Worm (Caenorhabditis elegans) whole organism, mixed stage, embryonic: ENCODE results near the gene F08H9.2.

ENCODE experiments used
- M03D4.4 ChIP-seq: sonication (generic microtip); optimal IDR thresholded peaks from 2 replicates; lab custom pipeline; 2017; ENCODE audit warnings: mild to moderate bottlenecking, missing genetic modification characterization, missing compliant biosample characterization
- blmp-1 ChIP-seq: fragments of 150-350 bp; optimal IDR thresholded peaks from 2 replicates; lab custom pipeline; 2014; ENCODE audit warnings: missing biosample characterization, missing genetic modification characterization
- ceh-39 ChIP-seq: fragments of 150-350 bp; optimal IDR thresholded peaks from 2 replicates; lab custom pipeline; 2014; ENCODE audit warnings: missing biosample characterization, missing genetic modification characterization
- ceh-43 ChIP-seq: fragments of 200-800 bp; sonication (Bioruptor generic); optimal IDR thresholded peaks from 2 replicates; lab custom pipeline; 2018; ENCODE audit warnings: mild to moderate bottlenecking, missing genetic modification characterization, moderate library complexity, missing compliant biosample characterization
- ceh-83 ChIP-seq: fragments of 200-800 bp; sonication (Bioruptor generic); optimal IDR thresholded peaks from 2 replicates; lab custom pipeline; 2018; ENCODE audit warnings: mild to moderate bottlenecking, missing genetic modification characterization, missing compliant biosample characterization
- ces-1 ChIP-seq: fragments of 150-350 bp; optimal IDR thresholded peaks from 2 replicates; lab custom pipeline; 2014; ENCODE audit warnings: missing biosample characterization, missing genetic modification reagents, missing genetic modification characterization
- cnd-1 ChIP-seq: fragments of 200-800 bp; sonication (Bioruptor generic); optimal IDR thresholded peaks from 2 replicates; lab custom pipeline; 2018; ENCODE audit warnings: mild to moderate bottlenecking, missing genetic modification characterization, missing compliant biosample characterization
- drap-1 ChIP-seq: fragments of 200-800 bp; sonication (Bioruptor generic); optimal IDR thresholded peaks from 3 replicates; lab custom pipeline; 2018; ENCODE audit warnings: mild to moderate bottlenecking, missing genetic modification characterization, missing compliant biosample characterization
- elt-1 ChIP-seq: sonication (generic microtip); optimal IDR thresholded peaks from 2 replicates; lab custom pipeline; 2017; ENCODE audit warnings: missing genetic modification characterization, mild to moderate bottlenecking, missing compliant biosample characterization, antibody characterized with exemption, moderate library complexity, borderline replicate concordance; ENCODE audit not compliant: insufficient read depth
- elt-3 ChIP-seq: fragments of 150-350 bp; optimal IDR thresholded peaks from 2 replicates; lab custom pipeline; 2014; ENCODE audit warnings: missing biosample characterization, missing genetic modification characterization
- flh-1 ChIP-seq: fragments of 200-800 bp; sonication (Bioruptor generic); optimal IDR thresholded peaks from 2 replicates; lab custom pipeline; 2018; ENCODE audit warnings: mild to moderate bottlenecking, missing genetic modification characterization, moderate library complexity, missing compliant biosample characterization
- ham-2 ChIP-seq: fragments of 200-800 bp; sonication (Bioruptor generic); optimal IDR thresholded peaks from 2 replicates; lab custom pipeline; 2018; ENCODE audit warnings: mild to moderate bottlenecking, missing genetic modification characterization, missing compliant biosample characterization
- lin-13 ChIP-seq: fragments of 150-350 bp; optimal IDR thresholded peaks from 2 replicates; lab custom pipeline; 2014; ENCODE audit warnings: missing biosample characterization, missing genetic modification characterization
- lsy-2 ChIP-seq: fragments of 150-350 bp; optimal IDR thresholded peaks from 2 replicates; lab custom pipeline; 2014; ENCODE audit warnings: missing biosample characterization, missing genetic modification characterization
- mab-5 ChIP-seq: fragments of 150-350 bp; optimal IDR thresholded peaks from 2 replicates; lab custom pipeline; 2014; ENCODE audit warnings: missing biosample characterization, missing genetic modification characterization
- mls-2 ChIP-seq: sonication (generic microtip); optimal IDR thresholded peaks from 2 replicates; lab custom pipeline; 2016; ENCODE audit warnings: mild to moderate bottlenecking, missing genetic modification characterization, moderate library complexity, missing compliant biosample characterization
- nhr-12 ChIP-seq: fragments of 150-350 bp; optimal IDR thresholded peaks from 2 replicates; lab custom pipeline; 2014; ENCODE audit warnings: missing biosample characterization, missing genetic modification characterization
- nhr-237 ChIP-seq: fragments of 150-350 bp; optimal IDR thresholded peaks from 2 replicates; lab custom pipeline; 2014; ENCODE audit warnings: missing biosample characterization, missing genetic modification characterization
- nhr-28 ChIP-seq: fragments of 150-350 bp; optimal IDR thresholded peaks from 2 replicates; lab custom pipeline; 2014; ENCODE audit warnings: missing biosample characterization, missing genetic modification characterization
- nhr-76 ChIP-seq: sonication (generic microtip); optimal IDR thresholded peaks from 2 replicates; lab custom pipeline; 2017; ENCODE audit warnings: missing biosample characterization, missing genetic modification characterization
- pha-4 ChIP-seq: fragments of 150-350 bp; optimal IDR thresholded peaks from 2 replicates; lab custom pipeline; 2018; ENCODE audit warnings: missing biosample characterization, missing genetic modification reagents, missing genetic modification characterization
- sem-2 ChIP-seq: fragments of 200-800 bp; sonication (Bioruptor generic); optimal IDR thresholded peaks from 2 replicates; lab custom pipeline; 2018; ENCODE audit warnings: mild to moderate bottlenecking, missing genetic modification characterization, missing compliant biosample characterization
- snpc-4 ChIP-seq: fragments of 150-350 bp; optimal IDR thresholded peaks from 2 replicates; lab custom pipeline; 2014; ENCODE audit warnings: missing biosample characterization, missing genetic modification characterization
- sptf-1 ChIP-seq: sonication (generic microtip); optimal IDR thresholded peaks from 2 replicates; lab custom pipeline; 2017; ENCODE audit warnings: mild to moderate bottlenecking, missing genetic modification characterization, moderate library complexity, missing compliant biosample characterization
- tbx-8 ChIP-seq: fragments of 200-800 bp; sonication (Bioruptor generic); optimal IDR thresholded peaks from 2 replicates; lab custom pipeline; 2018; ENCODE audit warnings: mild to moderate bottlenecking, missing genetic modification characterization, moderate library complexity, missing compliant biosample characterization
- unc-120 ChIP-seq: sonication (generic microtip); optimal IDR thresholded peaks from 2 replicates; lab custom pipeline; 2017; ENCODE audit warnings: missing genetic modification characterization, missing compliant biosample characterization; ENCODE audit not compliant: poor library complexity, severe bottlenecking
- unc-39 ChIP-seq: fragments of 150-350 bp; optimal IDR thresholded peaks from 2 replicates; lab custom pipeline; 2014; ENCODE audit warnings: missing biosample characterization, missing genetic modification characterization
- unc-62 ChIP-seq: fragments of 150-350 bp; optimal IDR thresholded peaks from 2 replicates; lab custom pipeline; 2014; ENCODE audit warnings: missing biosample characterization, missing genetic modification reagents, missing genetic modification characterization
- zip-8 ChIP-seq: fragments of 150-350 bp; optimal IDR thresholded peaks from 2 replicates; lab custom pipeline; 2014; ENCODE audit warnings: missing biosample characterization, missing genetic modification characterization
- ztf-11 ChIP-seq: fragments of 150-350 bp; optimal IDR thresholded peaks from 2 replicates; lab custom pipeline; 2014; ENCODE audit warnings: missing biosample characterization, missing genetic modification characterization

Gene F08H9.2

ce11 chrV:14460615-14461102 lies at the start of gene F08H9.2:
TSS of gene F08H9.2 (plus strand) at chrV:14460665.
- TF ChIP-seq ceh-43 (GFP tag; lab: Kevin White, UChicago) (no peak), sem-2 (GFP tag; lab: Kevin White, UChicago) (no peak), lin-13 (tag; lab: Kevin White, UChicago) (no peak), sptf-1 (no peak), flh-1 (GFP tag; lab: Kevin White, UChicago) (no peak), unc-120 (no peak), ham-2 (no peak)

DNA sequence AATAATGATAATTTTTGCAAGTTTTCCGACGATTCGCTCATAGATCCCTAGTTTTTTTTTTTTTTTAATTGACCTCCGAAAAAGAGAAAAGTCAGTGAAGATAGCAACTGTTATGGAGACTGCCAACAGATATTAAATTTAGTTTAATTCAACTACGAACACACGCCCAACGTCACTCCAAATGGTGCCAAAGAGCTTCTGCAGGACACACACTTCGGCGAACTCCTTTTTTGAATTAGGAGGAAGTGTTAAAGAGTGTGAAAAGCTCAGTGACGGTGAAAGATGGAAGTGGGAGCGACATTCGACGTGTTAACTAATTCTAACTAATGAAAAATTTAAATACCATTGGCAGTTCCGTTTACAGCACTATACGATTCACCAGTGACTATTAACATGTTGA lies 48.5 kb upstream of the F08H9.2 start:
- TF ChIP-seq lsy-2 (tag; lab: Kevin White, UChicago), result no peak
- TF ChIP-seq unc-120, result no peak
- TF ChIP-seq blmp-1, result no peak
- TF ChIP-seq cnd-1 (tag; lab: Kevin White, UChicago), result no peak
- TF ChIP-seq zip-8 (tag; lab: Kevin White, UChicago), result no peak
- TF ChIP-seq mab-5 (tag; lab: Kevin White, UChicago), result no peak
- TF ChIP-seq sptf-1, result no peak
- no peak for TF ChIP-seq nhr-76 (tag; lab: Kevin White, UChicago)
- no peak for TF ChIP-seq lin-13 (tag; lab: Kevin White, UChicago)
- TF ChIP-seq ceh-39 (tag; lab: Kevin White, UChicago), result no peak
- no peak for TF ChIP-seq unc-39

DNA sequence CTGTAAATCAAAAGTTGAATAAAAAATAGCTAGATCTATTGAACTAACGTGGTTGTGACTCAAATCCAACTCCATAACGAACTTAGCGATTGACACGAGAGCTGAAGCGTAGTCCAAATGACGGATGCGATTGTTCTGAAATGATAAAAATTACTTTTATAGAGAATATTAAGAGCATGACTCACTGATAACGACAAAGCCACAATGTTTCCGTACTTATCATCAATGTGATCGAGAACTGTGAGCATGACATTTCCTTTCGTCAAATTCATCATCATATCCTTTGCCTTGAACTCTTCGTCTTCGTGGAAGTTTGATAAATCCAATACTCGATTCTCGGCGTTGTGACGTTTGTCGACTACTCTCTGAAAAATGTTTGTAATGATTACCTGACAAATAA lies 46.4 kb upstream of the F08H9.2 start:
- no peak for TF ChIP-seq sem-2 (GFP tag; lab: Kevin White, UChicago)
- TF ChIP-seq ceh-83 (GFP tag; lab: Kevin White, UChicago), result no peak
- no peak for TF ChIP-seq flh-1 (GFP tag; lab: Kevin White, UChicago)
- TF ChIP-seq pha-4 (tag; lab: Kevin White, UChicago), result no peak
- no peak for TF ChIP-seq lsy-2 (tag; lab: Kevin White, UChicago)
- no peak for TF ChIP-seq ceh-39 (tag; lab: Kevin White, UChicago)
- TF ChIP-seq nhr-28 (tag; lab: Kevin White, UChicago), result no peak
- TF ChIP-seq M03D4.4 (tag; lab: Kevin White, UChicago), result no peak
- TF ChIP-seq elt-3 (tag; lab: Kevin White, UChicago), result no peak
- TF ChIP-seq mab-5 (tag; lab: Kevin White, UChicago), result no peak
- no peak for TF ChIP-seq ceh-43 (GFP tag; lab: Kevin White, UChicago)
- TF ChIP-seq unc-120, result no peak
- TF ChIP-seq blmp-1, result no peak
- no peak for TF ChIP-seq mls-2
- TF ChIP-seq, all 35 proteins: peak for 0

- TF ChIP-seq pha-4 (tag; lab: Kevin White, UChicago) (peak; percentile 13), ces-1 (GFP tag; lab: Kevin White, UChicago) (peak; percentile 56), sptf-1 (no peak), ceh-39 (tag; lab: Kevin White, UChicago) (peak; percentile 94)
Measured at ce11 chrV:14414964-14415564, 45.4 kb upstream of the F08H9.2 start, which contains the start of the genes nxf-1 and C15H11.11. TSS of gene nxf-1 (minus strand) at chrV:14415014. TSS of gene C15H11.11 (plus strand) at chrV:14415499.

DNA sequence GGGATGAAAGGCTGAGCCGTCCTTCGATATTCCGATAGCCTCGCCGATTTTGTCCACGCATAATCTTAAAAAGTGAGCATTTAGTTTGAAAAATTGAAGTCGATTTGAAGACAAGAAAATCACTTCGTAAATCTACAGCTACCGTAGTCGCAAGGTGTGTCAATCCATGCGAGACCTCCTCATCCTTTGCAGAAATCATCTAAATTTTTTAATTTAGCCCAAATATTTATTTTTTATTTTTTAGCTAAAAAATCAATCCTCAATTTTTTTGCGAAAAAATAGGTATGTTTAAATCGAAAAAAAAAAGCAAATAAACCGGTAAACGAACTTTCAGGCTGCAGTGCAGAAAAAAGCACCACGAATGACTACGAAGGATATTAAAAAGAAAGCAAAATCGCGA lies 42.7 kb upstream of the F08H9.2 start, which contains the start of the genes nxf-2 and set-31:
nxf-2 (minus strand) TSS at position 101 of the 400 bp plus-strand sequence.
set-31 (plus strand) TSS at position 169 of the 400 bp plus-strand sequence.
- TF ChIP-seq ceh-83 (GFP tag; lab: Kevin White, UChicago) (no peak), ceh-39 (tag; lab: Kevin White, UChicago) (no peak), M03D4.4 (tag; lab: Kevin White, UChicago) (no peak), ceh-43 (GFP tag; lab: Kevin White, UChicago) (no peak), ham-2 (no peak), nhr-237 (tag; lab: Kevin White, UChicago) (no peak)

ce11 chrV:14419855-14420254 lies 40.6 kb upstream of the F08H9.2 start:
- TF ChIP-seq ceh-83 (GFP tag; lab: Kevin White, UChicago) (no peak), nhr-12 (no peak), elt-3 (tag; lab: Kevin White, UChicago) (no peak), unc-62 (GFP tag; lab: Kevin White, UChicago) (no peak), unc-39 (no peak), tbx-8 (GFP tag; lab: Kevin White, UChicago) (no peak), snpc-4 (tag; lab: Kevin White, UChicago) (no peak), nhr-237 (tag; lab: Kevin White, UChicago) (no peak), M03D4.4 (tag; lab: Kevin White, UChicago) (no peak), mab-5 (tag; lab: Kevin White, UChicago) (no peak), ztf-11 (tag; lab: Kevin White, UChicago) (no peak), pha-4 (tag; lab: Kevin White, UChicago) (no peak), unc-120 (no peak), nhr-28 (tag; lab: Kevin White, UChicago) (no peak), drap-1 (GFP tag; lab: Kevin White, UChicago) (no peak), ceh-39 (tag; lab: Kevin White, UChicago) (no peak), elt-1 (tag; lab: Kevin White, UChicago) (no peak), ham-2 (no peak)
